Worm (Caenorhabditis elegans): ENCODE measurements around the gene Y113G7A.14.

ce11 chrV:20097164-20097563 lies 41.1 kb downstream of the Y113G7A.14 start:
- TF ChIP-seq athp-1 (tag; optimal IDR thresholded peaks at IDR 0.05) (no peak), attf-6 (GFP tag; IDR thresholded peaks at IDR 0.05) (no peak), tbx-9 (tag; optimal IDR thresholded peaks at IDR 0.05; ENCODE audit: borderline replicate concordance) (no peak), egl-44 (GFP tag; IDR thresholded peaks at IDR 0.05) (no peak), ceh-79 (tag; optimal IDR thresholded peaks at IDR 0.05) (no peak), zim-3 (tag; optimal IDR thresholded peaks at IDR 0.05) (no peak), snpc-4 (GFP tag; optimal IDR thresholded peaks at IDR 0.05) (no peak), snpc-4 (tag; optimal IDR thresholded peaks at IDR 0.05) (no peak)
